Fruit fly (Drosophila melanogaster): Measurements from ENCODE around the gene CG11585.

The CG11585 gene

DNA sequence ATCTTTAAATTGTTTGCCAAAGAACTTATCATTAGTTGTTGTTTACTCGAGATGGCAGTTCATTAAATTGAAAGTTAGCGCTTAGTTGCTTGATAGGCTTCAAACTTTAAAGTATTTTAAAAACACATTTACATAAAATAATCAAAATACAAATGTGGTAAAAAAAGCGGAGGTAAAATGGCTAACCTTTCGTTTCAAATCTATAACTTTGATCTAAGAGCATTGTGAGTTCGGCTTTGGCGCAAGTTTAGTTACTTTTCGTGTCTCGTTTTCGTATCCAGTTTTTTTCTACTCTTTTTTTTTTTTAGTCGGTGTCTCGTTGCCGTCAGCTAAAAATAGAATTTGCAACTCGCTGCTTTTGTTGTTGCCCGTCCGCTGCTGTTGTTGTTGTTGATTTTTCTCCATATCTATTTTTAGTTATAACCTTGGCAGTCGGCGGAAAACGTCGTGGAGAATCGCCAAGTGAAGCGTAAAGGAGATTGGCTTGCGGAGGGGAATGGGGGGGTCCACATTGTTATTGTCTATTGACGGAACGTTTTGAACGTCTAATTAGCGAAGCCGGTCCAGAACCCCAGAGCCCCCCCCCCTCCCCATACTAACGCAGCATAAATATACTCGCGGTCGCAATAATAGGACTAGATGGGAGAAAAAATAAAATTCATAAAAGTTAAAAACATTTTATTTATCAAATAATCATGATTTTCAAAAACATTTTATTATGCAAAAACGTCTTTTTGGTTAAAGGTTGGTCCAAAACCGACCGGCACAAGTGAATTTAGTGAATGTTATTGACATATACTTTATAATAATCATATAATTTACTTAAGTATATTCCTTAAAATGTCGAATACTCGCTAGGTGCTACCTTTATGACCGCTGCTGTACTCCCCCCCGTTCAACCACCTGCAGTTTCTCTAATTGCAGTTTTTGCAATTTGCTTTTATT lies 25.5 kb downstream of the CG11585 start (continued):
- TF ChIP-seq pan (optimal IDR thresholded peaks at IDR 0.05) (no peak), pan (GFP tag; optimal IDR thresholded peaks at IDR 0.05 in 1 of 2, IDR thresholded peaks at IDR 0.05 in 1 of 2) (peak in 1 of 2 experiments; percentile 42), Hr78 (GFP tag; optimal IDR thresholded peaks at IDR 0.05) (no peak), Elba2 (GFP tag; optimal IDR thresholded peaks at IDR 0.05) (no peak), Poxn (GFP tag; IDR thresholded peaks at IDR 0.05) (no peak), CG7357 (GFP tag; IDR thresholded peaks at IDR 0.05) (0 out of 3 replicates have a peak, but pooled peaks have one; percentile 18), Meics (GFP tag; optimal IDR thresholded peaks at IDR 0.05) (peak; percentile 57), cwo (GFP tag; optimal IDR thresholded peaks at IDR 0.05) (peak; percentile 45), CG10209 (GFP tag; optimal IDR thresholded peaks at IDR 0.05) (peak; percentile 48), chinmo (GFP tag; IDR thresholded peaks at IDR 0.05; ENCODE audit: partially characterized antibody) (0 out of 4 replicates have a peak, but pooled peaks have one; percentile 42), bowl (GFP tag; IDR thresholded peaks at IDR 0.05) (no peak), CG6254 (GFP tag; optimal IDR thresholded peaks at IDR 0.05) (peak; percentile 37), Hey (tag; optimal IDR thresholded peaks at IDR 0.05) (no peak), CG17385 (GFP tag; optimal IDR thresholded peaks at IDR 0.05) (peak; percentile 47), CG13287 (GFP tag; IDR thresholded peaks at IDR 0.05; ENCODE audit: partially characterized antibody) (no peak), tgo (GFP tag; IDR thresholded peaks at IDR 0.05) (peak; percentile 48; the same call in 1 of the 3 replicates), maf-S (GFP tag; optimal IDR thresholded peaks at IDR 0.05) (no peak), CG10959 (GFP tag; IDR thresholded peaks at IDR 0.05) (no peak), CG14667 (GFP tag; IDR thresholded peaks at IDR 0.05) (no peak), cg (GFP tag; optimal IDR thresholded peaks at IDR 0.05) (no peak), CG10462 (GFP tag; optimal IDR thresholded peaks at IDR 0.05) (no peak), toy (GFP tag; IDR thresholded peaks at IDR 0.05) (no peak), Hand (GFP tag; optimal IDR thresholded peaks at IDR 0.05) (peak; percentile 47), zf30C (GFP tag; optimal IDR thresholded peaks at IDR 0.05) (no peak), CG15514 (GFP tag; optimal IDR thresholded peaks at IDR 0.05) (peak; percentile 19), Vsx1 (GFP tag; optimal IDR thresholded peaks at IDR 0.05) (peak; percentile 21), pfk (GFP tag; optimal IDR thresholded peaks at IDR 0.05) (no peak), CG13424 (tag; optimal IDR thresholded peaks at IDR 0.05) (peak; percentile 46), CG7963 (GFP tag; IDR thresholded peaks at IDR 0.05; ENCODE audit: partially characterized antibody) (no peak), CG9609 (GFP tag; optimal IDR thresholded peaks at IDR 0.05) (no peak), fru (optimal IDR thresholded peaks at IDR 0.05) (no peak), CrebB (tag; optimal IDR thresholded peaks at IDR 0.05) (no peak), CG6272 (GFP tag; IDR thresholded peaks at IDR 0.05) (no peak), inv (GFP tag; IDR thresholded peaks at IDR 0.05; ENCODE audit: partially characterized antibody) (no peak), seq (GFP tag; IDR thresholded peaks at IDR 0.05) (peak; percentile 45; the same call in 1 of the 2 replicates), CG9876 (GFP tag; optimal IDR thresholded peaks at IDR 0.05) (no peak), CG3726 (GFP tag; IDR thresholded peaks at IDR 0.05) (no peak), Doc2 (GFP tag; IDR thresholded peaks at IDR 0.05) (no peak), grn (GFP tag; optimal IDR thresholded peaks at IDR 0.05) (no peak), gro (GFP tag; optimal IDR thresholded peaks at IDR 0.05) (no peak), CG14965 (GFP tag; optimal IDR thresholded peaks at IDR 0.05; ENCODE audit: borderline replicate concordance) (no peak), Rx (GFP tag; IDR thresholded peaks at IDR 0.05) (no peak), CG6813 (GFP tag; optimal IDR thresholded peaks at IDR 0.05) (no peak), Scr (GFP tag; IDR thresholded peaks at IDR 0.05; ENCODE audit: partially characterized antibody) (no peak), CG7271 (tag; optimal IDR thresholded peaks at IDR 0.05) (no peak), CG17802 (tag; optimal IDR thresholded peaks at IDR 0.05) (no peak), pho (GFP tag; optimal IDR thresholded peaks at IDR 0.05) (no peak), ken (GFP tag; IDR thresholded peaks at IDR 0.05) (no peak)
